Fruit fly (Drosophila melanogaster) whole organism, adult: ENCODE measurements around the gene CG11454.

ENCODE experiments used
- CG11617 ChIP-seq: fragments of 200-800 bp; sonication (Bioruptor generic); optimal IDR thresholded peaks from 2 replicates; lab custom pipeline; 2017; ENCODE audit warnings: mild to moderate bottlenecking, missing biosample characterization, missing genetic modification reagents, missing genetic modification characterization
- CG12768 ChIP-seq: fragments of 200-800 bp; sonication (Bioruptor generic); optimal IDR thresholded peaks from 2 replicates; lab custom pipeline; 2017; ENCODE audit warnings: missing biosample characterization, missing genetic modification characterization, mild to moderate bottlenecking, moderate library complexity, missing genetic modification reagents
- CG1620 ChIP-seq: fragments of 200-800 bp; sonication (Bioruptor generic); optimal IDR thresholded peaks from 2 replicates; lab custom pipeline; 2016; ENCODE audit warnings: missing biosample characterization, missing genetic modification characterization
- bab1 ChIP-seq: fragments of 200-800 bp; sonication (Bioruptor generic); optimal IDR thresholded peaks from 3 replicates; lab custom pipeline; 2019; ENCODE audit warnings: missing biosample characterization, mild to moderate bottlenecking, missing genetic modification characterization, moderate library complexity
- kay ChIP-seq: fragments of 200-800 bp; sonication (Bioruptor generic); peaks from one replicate; lab custom pipeline; 2016; ENCODE audit warnings: missing biosample characterization, missing genetic modification characterization, borderline replicate concordance
- pad ChIP-seq: fragments of 200-800 bp; sonication (Bioruptor generic); optimal IDR thresholded peaks from 3 replicates; lab custom pipeline; 2017; ENCODE audit warnings: missing biosample characterization, missing genetic modification characterization, mild to moderate bottlenecking, moderate library complexity, missing genetic modification reagents
- tj ChIP-seq: fragments of 200-800 bp; sonication (Bioruptor generic); optimal IDR thresholded peaks from 3 replicates; lab custom pipeline; 2017; ENCODE audit warnings: missing biosample characterization, mild to moderate bottlenecking, missing genetic modification characterization, moderate library complexity

dm6 chr2L:182360-183144 is 39.4 kb downstream of the CG11454 start:
- TF ChIP-seq bab1 (GFP tag; lab: Kevin White, UChicago) (peak; percentile 13), CG1620 (GFP tag; lab: Kevin White, UChicago) (no peak), kay (GFP tag; lab: Kevin White, UChicago) (peak; percentile 93), pad (GFP tag; lab: Kevin White, UChicago) (peak; percentile 35), CG12768 (GFP tag; lab: Kevin White, UChicago) (peak; percentile 5), tj (GFP tag; lab: Kevin White, UChicago) (peak; percentile 12), CG11617 (GFP tag; lab: Kevin White, UChicago) (no peak)
